Worm (Caenorhabditis elegans): ENCODE results near the gene sri-28.

The sri-28 gene

DNA sequence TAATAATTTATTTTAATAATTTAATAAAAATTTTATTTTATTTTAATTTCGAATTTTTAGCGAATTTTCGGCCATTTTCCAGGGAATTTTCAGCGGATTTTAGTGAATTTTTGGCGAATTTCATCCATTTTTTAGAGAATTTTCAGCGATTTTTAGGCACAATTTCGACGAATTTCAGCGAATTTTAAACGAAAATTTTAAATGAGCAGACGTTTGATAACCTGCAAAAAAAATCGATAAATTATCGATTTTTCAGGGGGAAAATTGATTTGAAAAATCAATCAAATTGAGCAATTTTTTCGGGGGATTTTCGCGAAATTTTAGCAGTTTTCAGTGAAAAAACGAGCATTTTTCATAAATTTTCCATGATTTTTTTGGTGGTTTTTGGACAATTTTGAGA lies 20.2 kb downstream of the sri-28 start:
- TF ChIP-seq cog-1 (tag; optimal IDR thresholded peaks at IDR 0.05) (no peak), klf-2 (GFP tag; conservative IDR thresholded peaks at IDR 0.05) (no peak), ztf-29 (GFP tag; IDR thresholded peaks at IDR 0.05) (no peak), ref-1 (GFP tag; conservative IDR thresholded peaks at IDR 0.05) (no peak), T22C8.4 (GFP tag; IDR thresholded peaks at IDR 0.05) (peak; percentile 21; the same call in 1 of the 2 replicates), flt-1 (GFP tag; IDR thresholded peaks at IDR 0.05) (no peak)

DNA sequence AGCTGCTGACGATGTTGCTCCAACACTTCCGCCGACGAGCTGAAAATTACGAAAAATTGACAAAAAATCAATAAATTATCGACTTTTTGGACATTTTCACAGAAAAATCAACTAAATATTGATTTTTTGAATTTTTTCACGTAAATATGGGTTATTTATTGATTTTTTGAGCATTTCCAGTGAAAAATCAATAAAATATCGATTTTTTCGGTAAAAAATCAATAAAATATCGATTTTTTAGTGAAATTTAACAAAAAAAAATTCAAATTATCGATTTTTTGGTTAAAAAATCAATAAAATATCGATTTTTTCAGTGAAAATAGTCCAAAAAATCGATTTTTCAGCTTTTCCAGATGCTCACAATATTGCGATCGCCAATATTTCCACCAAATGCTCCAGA lies 21.7 kb downstream of the sri-28 start:
- TF ChIP-seq ref-1 (GFP tag; conservative IDR thresholded peaks at IDR 0.05), result no peak
- no peak for TF ChIP-seq flt-1 (GFP tag; IDR thresholded peaks at IDR 0.05)
- TF ChIP-seq T22C8.4 (GFP tag; IDR thresholded peaks at IDR 0.05), result peak; percentile 89

ce11 chrII:3071012-3071749 lies 22.7 kb downstream of the sri-28 start, which contains the start of gene Y25C1A.7:
Gene Y25C1A.7, minus strand, starts transcription at chrII:3071062.
- peak; percentile 13; the same call in 1 of the 2 replicates for TF ChIP-seq ztf-29 (GFP tag; IDR thresholded peaks at IDR 0.05)
- no peak for TF ChIP-seq flt-1 (GFP tag; IDR thresholded peaks at IDR 0.05)
- TF ChIP-seq ztf-23 (GFP tag; IDR thresholded peaks at IDR 0.05), result no peak
- 0 out of 2 replicates have a peak, but pooled peaks have one; percentile 15 for TF ChIP-seq T22C8.4 (GFP tag; IDR thresholded peaks at IDR 0.05)
- no peak for TF ChIP-seq tab-1 (GFP tag; IDR thresholded peaks at IDR 0.05)

- TF ChIP-seq T22C8.4 (GFP tag; IDR thresholded peaks at IDR 0.05), result no peak
- no peak for TF ChIP-seq tab-1 (GFP tag; IDR thresholded peaks at IDR 0.05)
- TF ChIP-seq ztf-23 (GFP tag; IDR thresholded peaks at IDR 0.05), result peak; percentile 63
- TF ChIP-seq cog-1 (tag; optimal IDR thresholded peaks at IDR 0.05), result peak; percentile 57
- no peak for TF ChIP-seq ref-1 (GFP tag; conservative IDR thresholded peaks at IDR 0.05)
- TF ChIP-seq med-1 (GFP tag; optimal IDR thresholded peaks at IDR 0.05; ENCODE audit: insufficient read depth), result no peak
- no peak for TF ChIP-seq klf-2 (GFP tag; conservative IDR thresholded peaks at IDR 0.05)
- TF ChIP-seq ztf-29 (GFP tag; IDR thresholded peaks at IDR 0.05), result no peak
- peak; percentile 64; the same call in 1 of the 2 replicates for TF ChIP-seq flt-1 (GFP tag; IDR thresholded peaks at IDR 0.05)
These were observed 28.4 kb downstream of the sri-28 start, which contains the start of gene Y25C1A.8 for ce11 chrII:3076915-3077314. Gene Y25C1A.8, minus strand, starts transcription at chrII:3076959.

- TF ChIP-seq cog-1 (tag; optimal IDR thresholded peaks at IDR 0.05), result no peak
- TF ChIP-seq ztf-29 (GFP tag; IDR thresholded peaks at IDR 0.05), result no peak
- TF ChIP-seq med-1 (GFP tag; optimal IDR thresholded peaks at IDR 0.05; ENCODE audit: insufficient read depth), result no peak
- no peak for TF ChIP-seq tab-1 (GFP tag; IDR thresholded peaks at IDR 0.05)
- no peak for TF ChIP-seq ztf-23 (GFP tag; IDR thresholded peaks at IDR 0.05)
- TF ChIP-seq ref-1 (GFP tag; conservative IDR thresholded peaks at IDR 0.05), result no peak
- TF ChIP-seq T22C8.4 (GFP tag; IDR thresholded peaks at IDR 0.05), result no peak
- TF ChIP-seq flt-1 (GFP tag; IDR thresholded peaks at IDR 0.05), result no peak
These were observed 30.0 kb downstream of the sri-28 start, which contains the start of gene copb-1 for ce11 chrII:3078496-3078895. Gene copb-1, plus strand, starts transcription at chrII:3078796.

ce11 chrII:3087134-3087533 lies 38.7 kb downstream of the sri-28 start:
- no peak for TF ChIP-seq klf-2 (GFP tag; conservative IDR thresholded peaks at IDR 0.05)
- TF ChIP-seq med-1 (GFP tag; optimal IDR thresholded peaks at IDR 0.05; ENCODE audit: insufficient read depth), result no peak
- TF ChIP-seq flt-1 (GFP tag; IDR thresholded peaks at IDR 0.05), result no peak
- TF ChIP-seq tab-1 (GFP tag; IDR thresholded peaks at IDR 0.05), result no peak
- TF ChIP-seq cog-1 (tag; optimal IDR thresholded peaks at IDR 0.05), result no peak
- TF ChIP-seq ztf-29 (GFP tag; IDR thresholded peaks at IDR 0.05), result no peak
- TF ChIP-seq ztf-23 (GFP tag; IDR thresholded peaks at IDR 0.05), result no peak
- TF ChIP-seq T22C8.4 (GFP tag; IDR thresholded peaks at IDR 0.05), result no peak
- TF ChIP-seq ref-1 (GFP tag; conservative IDR thresholded peaks at IDR 0.05), result no peak

DNA sequence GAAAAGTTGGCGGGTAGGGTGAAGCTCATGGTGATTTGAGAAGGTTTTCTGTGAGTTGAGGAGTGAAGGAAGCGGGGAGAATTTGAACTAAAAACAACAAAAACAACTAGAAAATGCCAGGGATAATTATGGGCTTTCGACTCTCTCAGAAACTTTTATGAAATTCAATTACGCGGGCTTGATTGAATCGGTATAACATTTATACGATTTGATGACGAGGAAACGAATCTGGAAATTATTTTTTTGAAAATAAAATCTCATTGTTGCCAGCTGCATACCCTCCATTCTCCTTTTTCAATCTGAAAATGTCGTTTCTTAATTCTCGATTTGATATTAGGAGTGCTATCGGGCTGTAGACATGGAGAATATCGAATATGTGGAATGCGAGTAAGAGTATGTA lies 42.8 kb downstream of the sri-28 start, which contains the start of gene srg-21:
Gene srg-21 (minus strand): TSS at position 101 of the 400 bp plus-strand sequence.
- TF ChIP-seq T22C8.4 (GFP tag; IDR thresholded peaks at IDR 0.05) (no peak), cog-1 (tag; optimal IDR thresholded peaks at IDR 0.05) (no peak), flt-1 (GFP tag; IDR thresholded peaks at IDR 0.05) (no peak), ztf-29 (GFP tag; IDR thresholded peaks at IDR 0.05) (no peak), tab-1 (GFP tag; IDR thresholded peaks at IDR 0.05) (no peak), ztf-23 (GFP tag; IDR thresholded peaks at IDR 0.05) (no peak), ref-1 (GFP tag; conservative IDR thresholded peaks at IDR 0.05) (no peak), med-1 (GFP tag; optimal IDR thresholded peaks at IDR 0.05; ENCODE audit: insufficient read depth) (no peak), klf-2 (GFP tag; conservative IDR thresholded peaks at IDR 0.05) (no peak)

- TF ChIP-seq cog-1 (tag; optimal IDR thresholded peaks at IDR 0.05) (no peak), med-1 (GFP tag; optimal IDR thresholded peaks at IDR 0.05; ENCODE audit: insufficient read depth) (no peak), tab-1 (GFP tag; IDR thresholded peaks at IDR 0.05) (no peak), ztf-29 (GFP tag; IDR thresholded peaks at IDR 0.05) (no peak), T22C8.4 (GFP tag; IDR thresholded peaks at IDR 0.05) (no peak), klf-2 (GFP tag; conservative IDR thresholded peaks at IDR 0.05) (no peak), ztf-23 (GFP tag; IDR thresholded peaks at IDR 0.05) (no peak), flt-1 (GFP tag; IDR thresholded peaks at IDR 0.05) (no peak), ref-1 (GFP tag; conservative IDR thresholded peaks at IDR 0.05) (no peak)
These were observed 44.9 kb downstream of the sri-28 start, which contains the start of gene srg-22 for ce11 chrII:3093352-3093751. Gene srg-22, minus strand, starts transcription at chrII:3093452.

DNA sequence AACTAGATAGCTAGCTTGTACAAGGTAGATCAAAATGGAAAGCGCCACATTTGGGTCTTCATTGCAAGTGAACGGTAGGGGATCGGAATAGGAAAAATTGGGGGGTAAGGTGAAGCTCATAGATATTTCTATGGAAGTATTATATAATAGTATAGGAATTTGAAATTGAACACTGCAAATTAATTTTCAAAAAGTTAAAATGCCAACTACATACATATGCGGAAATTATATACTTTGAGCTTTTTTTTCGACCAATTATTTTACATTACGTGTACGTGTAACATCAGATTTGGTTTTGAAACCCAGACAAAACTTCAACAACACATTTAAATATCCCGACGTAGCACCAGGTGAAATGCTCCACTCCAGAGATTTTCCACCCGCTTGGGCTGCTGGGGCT lies 47.6 kb downstream of the sri-28 start, which contains the start of gene srg-23:
Gene srg-23 (minus strand): TSS at position 101 of the 400 bp plus-strand sequence.
- TF ChIP-seq tab-1 (GFP tag; IDR thresholded peaks at IDR 0.05) (no peak), med-1 (GFP tag; optimal IDR thresholded peaks at IDR 0.05; ENCODE audit: insufficient read depth) (no peak), ref-1 (GFP tag; conservative IDR thresholded peaks at IDR 0.05) (no peak), T22C8.4 (GFP tag; IDR thresholded peaks at IDR 0.05) (no peak), klf-2 (GFP tag; conservative IDR thresholded peaks at IDR 0.05) (no peak), cog-1 (tag; optimal IDR thresholded peaks at IDR 0.05) (no peak), ztf-29 (GFP tag; IDR thresholded peaks at IDR 0.05) (no peak), ztf-23 (GFP tag; IDR thresholded peaks at IDR 0.05) (no peak), flt-1 (GFP tag; IDR thresholded peaks at IDR 0.05) (no peak)

Measured in whole organism, midembryonic.